Worm (Caenorhabditis elegans) whole organism, L3 larva: Measurements from ENCODE around the gene coel-1.

ENCODE experiments used
- R02D3.7 ChIP-seq: fragments of 150-350 bp; optimal IDR thresholded peaks from 2 replicates; lab custom pipeline; 2014; ENCODE audit warnings: missing biosample characterization, missing genetic modification characterization
- ZK546.5 ChIP-seq: sonication (generic microtip); optimal IDR thresholded peaks from 2 replicates; lab custom pipeline; 2017; ENCODE audit warnings: missing biosample characterization, missing genetic modification characterization
- aly-2 ChIP-seq: fragments of 150-350 bp; optimal IDR thresholded peaks from 2 replicates; lab custom pipeline; 2014; ENCODE audit warnings: missing biosample characterization, missing genetic modification characterization
- ama-1 ChIP-seq: fragments of 150-350 bp; optimal IDR thresholded peaks from 2 replicates; lab custom pipeline; 2018
- ceh-16 ChIP-seq: sonication (generic microtip); optimal IDR thresholded peaks from 2 replicates; lab custom pipeline; 2017; ENCODE audit warnings: missing biosample characterization, missing genetic modification characterization
- ceh-28 ChIP-seq: fragments of 150-350 bp; optimal IDR thresholded peaks from 2 replicates; lab custom pipeline; 2014; ENCODE audit warnings: missing biosample characterization, missing genetic modification reagents, missing genetic modification characterization
- ceh-82 ChIP-seq: fragments of 150-350 bp; optimal IDR thresholded peaks from 2 replicates; lab custom pipeline; 2014; ENCODE audit warnings: missing biosample characterization, missing genetic modification characterization
- ceh-9 ChIP-seq: sonication (generic microtip); optimal IDR thresholded peaks from 2 replicates; lab custom pipeline; 2018; ENCODE audit warnings: missing biosample characterization, missing genetic modification characterization
- daf-12 ChIP-seq: fragments of 150-350 bp; optimal IDR thresholded peaks from 2 replicates; lab custom pipeline; 2014; ENCODE audit warnings: missing biosample characterization, missing genetic modification reagents, missing genetic modification characterization
- egl-27 ChIP-seq: sonication (generic microtip); optimal IDR thresholded peaks from 4 replicates; lab custom pipeline; 2017; ENCODE audit warnings: missing biosample characterization, missing genetic modification reagents, missing genetic modification characterization
- elt-1 ChIP-seq: fragments of 150-350 bp; optimal IDR thresholded peaks from 2 replicates; lab custom pipeline; 2014; ENCODE audit warnings: missing biosample characterization, missing genetic modification characterization
- elt-2 ChIP-seq: sonication (generic microtip); optimal IDR thresholded peaks from 2 replicates; lab custom pipeline; 2016; ENCODE audit warnings: missing genetic modification reagents, mild to moderate bottlenecking, missing genetic modification characterization, missing compliant biosample characterization
- elt-3 ChIP-seq, 3 experiments: fragments of 150-350 bp in 1 of 3; sonication (generic microtip) in 2 of 3; optimal IDR thresholded peaks; 2 replicates in 2 of 3; 4 replicates in 1 of 3; lab custom pipeline; 2014 to 2017; ENCODE audit warnings: missing biosample characterization in 3 of 3, missing genetic modification characterization in 3 of 3
- fkh-10 ChIP-seq: sonication (generic microtip); optimal IDR thresholded peaks from 2 replicates; lab custom pipeline; 2017; ENCODE audit warnings: missing biosample characterization, missing genetic modification reagents, missing genetic modification characterization
- fkh-2 ChIP-seq: fragments of 150-350 bp; optimal IDR thresholded peaks from 2 replicates; lab custom pipeline; 2014; ENCODE audit warnings: missing biosample characterization, missing genetic modification reagents, missing genetic modification characterization
- fos-1 ChIP-seq: fragments of 150-350 bp; optimal IDR thresholded peaks from 2 replicates; lab custom pipeline; 2014; ENCODE audit warnings: missing biosample characterization, missing genetic modification characterization
- hmg-11 ChIP-seq: sonication (generic microtip); optimal IDR thresholded peaks from 2 replicates; lab custom pipeline; 2016; ENCODE audit warnings: missing genetic modification characterization, missing compliant biosample characterization
- jun-1 ChIP-seq: fragments of 150-350 bp; optimal IDR thresholded peaks from 2 replicates; lab custom pipeline; 2014; ENCODE audit warnings: missing biosample characterization, missing genetic modification reagents, missing genetic modification characterization
- lin-15B ChIP-seq: fragments of 150-350 bp; optimal IDR thresholded peaks from 2 replicates; lab custom pipeline; 2014; ENCODE audit warnings: missing biosample characterization, missing genetic modification characterization
- lin-39 ChIP-seq: fragments of 150-350 bp; optimal IDR thresholded peaks from 2 replicates; lab custom pipeline; 2018; ENCODE audit warnings: missing biosample characterization, missing genetic modification reagents, missing genetic modification characterization
- lsy-12 ChIP-seq: sonication (generic microtip); optimal IDR thresholded peaks from 2 replicates; lab custom pipeline; 2016; ENCODE audit warnings: mild to moderate bottlenecking, missing genetic modification characterization, missing compliant biosample characterization
- mdl-1 ChIP-seq: fragments of 150-350 bp; optimal IDR thresholded peaks from 2 replicates; lab custom pipeline; 2014; ENCODE audit warnings: missing biosample characterization, missing genetic modification characterization
- mml-1 ChIP-seq: fragments of 150-350 bp; sonication (generic microtip); optimal IDR thresholded peaks from 3 replicates; lab custom pipeline; 2014; ENCODE audit warnings: missing biosample characterization, missing genetic modification characterization
- nfya-1 ChIP-seq: sonication (generic microtip); optimal IDR thresholded peaks from 2 replicates; lab custom pipeline; 2017; ENCODE audit warnings: missing genetic modification characterization, mild to moderate bottlenecking, missing compliant biosample characterization, antibody characterized with exemption, moderate library complexity; ENCODE audit not compliant: insufficient read depth
- nhr-11 ChIP-seq: fragments of 150-350 bp; optimal IDR thresholded peaks from 2 replicates; lab custom pipeline; 2014; ENCODE audit warnings: missing biosample characterization, missing genetic modification characterization
- nhr-23 ChIP-seq: fragments of 150-350 bp; optimal IDR thresholded peaks from 2 replicates; lab custom pipeline; 2014; ENCODE audit warnings: missing biosample characterization, missing genetic modification reagents, missing genetic modification characterization
- nhr-237 ChIP-seq: fragments of 150-350 bp; optimal IDR thresholded peaks from 2 replicates; lab custom pipeline; 2014; ENCODE audit warnings: missing biosample characterization, missing genetic modification characterization
- nhr-28 ChIP-seq: fragments of 150-350 bp; optimal IDR thresholded peaks from 2 replicates; lab custom pipeline; 2014; ENCODE audit warnings: missing biosample characterization, missing genetic modification characterization
- nhr-43 ChIP-seq: sonication (generic microtip); optimal IDR thresholded peaks from 2 replicates; lab custom pipeline; 2016; ENCODE audit warnings: mild to moderate bottlenecking, missing genetic modification characterization, missing compliant biosample characterization; ENCODE audit not compliant: poor library complexity, severe bottlenecking
- nhr-67 ChIP-seq: fragments of 150-350 bp; optimal IDR thresholded peaks from 2 replicates; lab custom pipeline; 2014; ENCODE audit warnings: missing biosample characterization, missing genetic modification characterization
- nhr-76 ChIP-seq: fragments of 150-350 bp; sonication (generic microtip); optimal IDR thresholded peaks from 5 replicates; lab custom pipeline; 2014; ENCODE audit warnings: missing biosample characterization, missing genetic modification characterization
- nhr-77 ChIP-seq: fragments of 150-350 bp; optimal IDR thresholded peaks from 2 replicates; lab custom pipeline; 2014; ENCODE audit warnings: missing biosample characterization, missing genetic modification characterization
- pha-4 ChIP-seq: fragments of 150-350 bp; optimal IDR thresholded peaks from 2 replicates; lab custom pipeline; 2014; ENCODE audit warnings: missing biosample characterization, missing genetic modification reagents, missing genetic modification characterization
- pqm-1 ChIP-seq: fragments of 150-350 bp; optimal IDR thresholded peaks from 2 replicates; lab custom pipeline; 2017; ENCODE audit warnings: missing biosample characterization, missing genetic modification characterization, inconsistent platforms
- sea-2 ChIP-seq: fragments of 150-350 bp; sonication (generic microtip); optimal IDR thresholded peaks from 4 replicates; lab custom pipeline; 2014; ENCODE audit warnings: missing biosample characterization, missing genetic modification reagents, missing genetic modification characterization
- skn-1 ChIP-seq: fragments of 150-350 bp; optimal IDR thresholded peaks from 2 replicates; lab custom pipeline; 2014; ENCODE audit warnings: missing biosample characterization, missing genetic modification characterization
- snpc-4 ChIP-seq: fragments of 150-350 bp; optimal IDR thresholded peaks from 2 replicates; lab custom pipeline; 2014; ENCODE audit warnings: missing biosample characterization, missing genetic modification characterization
- tbx-2 ChIP-seq: sonication (generic microtip); optimal IDR thresholded peaks from 2 replicates; lab custom pipeline; 2016; ENCODE audit warnings: mild to moderate bottlenecking, missing genetic modification characterization, missing compliant biosample characterization
- unc-39 ChIP-seq: sonication (generic microtip); optimal IDR thresholded peaks from 4 replicates; lab custom pipeline; 2017; ENCODE audit warnings: missing biosample characterization, missing genetic modification characterization
- unc-62 ChIP-seq: fragments of 150-350 bp; sonication (generic microtip); optimal IDR thresholded peaks from 4 replicates; lab custom pipeline; 2014; ENCODE audit warnings: missing biosample characterization, missing genetic modification reagents, missing genetic modification characterization
- zag-1 ChIP-seq: fragments of 150-350 bp; optimal IDR thresholded peaks from 2 replicates; lab custom pipeline; 2014; ENCODE audit warnings: missing biosample characterization, missing genetic modification characterization
- ztf-11 ChIP-seq: fragments of 150-350 bp; optimal IDR thresholded peaks from 2 replicates; lab custom pipeline; 2014; ENCODE audit warnings: missing biosample characterization, missing genetic modification characterization
- ztf-4 ChIP-seq: fragments of 150-350 bp; optimal IDR thresholded peaks from 2 replicates; lab custom pipeline; 2014; ENCODE audit warnings: missing biosample characterization, missing genetic modification characterization

coel-1 gene

DNA sequence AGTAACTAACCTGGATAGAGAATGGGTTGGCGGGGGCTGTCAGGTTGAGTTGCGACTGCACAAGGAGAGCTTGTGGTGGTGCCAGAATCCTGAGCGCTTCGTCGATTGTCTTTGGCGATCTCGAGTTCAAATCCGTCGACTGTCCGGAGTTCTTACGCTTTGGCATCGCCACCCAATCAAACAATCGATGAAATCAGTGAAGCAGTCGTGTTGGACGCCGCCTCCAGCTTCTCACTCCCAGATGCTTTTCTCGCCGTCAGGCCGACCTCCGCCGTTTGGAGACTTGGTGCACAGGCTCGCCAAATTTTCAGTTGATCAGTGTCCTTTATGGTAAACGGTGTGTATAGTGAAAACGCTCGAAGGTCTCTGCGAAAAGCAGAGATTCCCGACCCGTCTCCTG lies 48.6 kb upstream of the coel-1 start, which contains the start of the genes F20B6.10 and hpk-1:
Gene F20B6.10, minus strand, starts transcription at position 303 of the 400 bp plus-strand sequence.
Gene hpk-1, minus strand, starts transcription at position 397 of the 400 bp plus-strand sequence.
- no peak for TF ChIP-seq fkh-10 (GFP tag; lab: Kevin White, UChicago)
- no peak for TF ChIP-seq nhr-77

DNA sequence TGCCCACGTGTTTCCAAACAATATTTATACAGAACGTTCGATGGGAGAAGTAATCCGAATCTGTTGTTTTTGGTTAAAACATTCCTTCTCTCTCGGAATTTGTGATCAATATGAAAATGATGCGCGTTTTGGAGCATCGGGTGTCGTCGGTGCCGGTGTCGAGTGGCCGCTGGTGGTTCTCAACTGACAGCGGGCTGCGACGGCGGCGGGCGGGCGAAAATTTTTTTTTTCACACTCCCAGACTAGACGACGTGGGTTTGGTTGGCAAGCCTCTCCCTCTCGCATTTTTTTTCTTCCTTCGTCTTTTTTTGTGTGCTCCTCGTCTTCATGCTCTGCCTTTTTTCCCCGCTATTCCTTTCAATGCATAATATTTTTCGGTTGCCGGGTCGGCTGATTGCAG lies 47.3 kb upstream of the coel-1 start, which contains the start of gene W01H2.2:
Gene W01H2.2, minus strand, starts transcription at position 285 of the 400 bp plus-strand sequence.
- no peak for TF ChIP-seq unc-62
- TF ChIP-seq hmg-11 (tag; lab: Kevin White, UChicago), result peak; percentile 41
- TF ChIP-seq nhr-11 (tag; lab: Kevin White, UChicago), result no peak
- no peak for TF ChIP-seq mdl-1
- TF ChIP-seq tbx-2 (tag; lab: Kevin White, UChicago), result no peak
- TF ChIP-seq nhr-23 (tag; lab: Kevin White, UChicago), result no peak

DNA sequence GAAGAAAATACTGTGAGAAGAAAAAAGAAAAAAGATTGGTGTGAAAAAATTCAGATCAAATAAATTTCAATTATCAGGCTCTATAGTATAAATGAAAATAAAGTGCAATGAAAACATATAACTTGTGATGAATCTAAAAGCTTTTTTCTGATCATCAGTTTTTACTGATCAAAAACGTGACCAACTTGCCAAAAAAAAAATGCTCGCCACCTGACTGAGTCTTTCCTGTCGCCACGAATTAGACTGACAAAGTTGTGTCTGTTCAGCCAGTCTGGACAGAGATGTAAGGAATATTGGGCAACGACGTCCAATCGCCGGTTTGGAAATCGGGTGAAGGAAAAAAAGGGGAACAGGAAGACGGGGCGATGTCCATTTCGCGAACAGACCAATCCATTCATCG lies 46.0 kb upstream of the coel-1 start:
- no peak for TF ChIP-seq nhr-77
- no peak for TF ChIP-seq ztf-11 (tag; lab: Kevin White, UChicago)
- no peak for TF ChIP-seq aly-2
- TF ChIP-seq nfya-1 (tag; lab: Kevin White, UChicago), result peak; percentile 20
- TF ChIP-seq, all 47 proteins: peak for 1

DNA sequence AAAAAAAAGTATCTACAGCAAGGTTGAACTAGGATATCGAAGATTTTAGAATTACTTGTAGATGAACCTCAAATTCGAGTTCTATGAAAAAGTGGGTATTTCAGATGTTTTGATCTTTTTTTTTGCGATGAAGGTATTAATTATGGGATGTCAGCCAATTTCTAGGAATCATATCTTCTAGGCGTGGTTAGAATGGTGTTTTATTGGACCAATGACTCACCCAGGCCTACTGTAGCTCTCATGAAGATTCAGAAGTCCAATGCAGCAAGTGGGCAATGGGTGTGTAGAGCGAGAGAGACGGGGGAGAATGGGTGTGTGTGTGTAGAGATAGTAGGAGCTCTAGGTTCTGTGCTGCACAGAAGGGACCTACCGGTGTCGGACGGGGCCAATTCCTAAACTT lies 43.3 kb upstream of the coel-1 start:
- TF ChIP-seq lin-15B (peak; percentile 23), nhr-76 (tag; lab: Kevin White, UChicago) (no peak), nfya-1 (tag; lab: Kevin White, UChicago) (peak; percentile 94)
- TF ChIP-seq, all 47 proteins: peak for 2

DNA sequence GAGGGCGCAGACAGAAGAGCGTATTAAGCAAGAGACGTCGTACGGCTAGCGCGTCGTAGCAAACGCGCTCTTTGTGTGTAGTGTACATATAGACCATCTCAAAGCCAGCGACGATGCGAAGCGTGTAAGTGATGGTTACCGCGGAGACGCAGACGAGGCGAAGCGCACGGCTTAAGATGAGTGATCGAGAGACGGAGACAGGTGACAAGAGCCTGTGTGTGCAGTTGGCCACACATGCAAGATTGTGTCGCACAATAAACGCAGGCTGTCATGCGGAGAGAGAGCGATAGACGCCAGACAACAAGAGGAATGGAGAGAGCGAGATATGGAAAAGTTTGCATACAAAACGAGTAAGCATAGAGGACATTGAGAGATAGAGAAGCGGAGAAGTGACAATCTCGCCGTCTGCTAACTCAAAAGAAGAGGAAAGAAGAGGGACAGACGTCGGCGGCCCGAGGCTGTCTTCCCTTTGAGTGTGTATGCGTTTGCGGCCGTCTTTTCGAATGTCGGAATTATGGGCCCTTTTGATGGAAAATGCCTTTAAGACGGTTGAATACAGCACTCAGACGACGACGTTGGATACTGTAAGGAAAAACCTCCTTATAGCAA lies 42.6 kb upstream of the coel-1 start:
- TF ChIP-seq lin-15B (no peak), elt-3 (tag; optimal IDR thresholded peaks at IDR 0.05; lab: Kevin White, UChicago) (no peak), mdl-1 (peak; percentile 47), sea-2 (GFP tag; lab: Kevin White, UChicago) (no peak), lin-39 (no peak), elt-2 (tag; lab: Kevin White, UChicago) (peak; percentile 66), skn-1 (no peak), ztf-11 (tag; lab: Kevin White, UChicago) (no peak), R02D3.7 (tag; lab: Kevin White, UChicago) (peak; percentile 51), nhr-76 (tag; lab: Kevin White, UChicago) (no peak), pha-4 (tag; lab: Kevin White, UChicago) (no peak), ceh-28 (tag; lab: Kevin White, UChicago) (peak; percentile 73), nhr-11 (tag; lab: Kevin White, UChicago) (no peak), ZK546.5 (tag; lab: Kevin White, UChicago) (no peak), zag-1 (peak; percentile 78), nhr-237 (tag; lab: Kevin White, UChicago) (no peak), fkh-10 (GFP tag; lab: Kevin White, UChicago) (no peak), jun-1 (tag; lab: Kevin White, UChicago) (peak; percentile 64), nhr-67 (tag; lab: Kevin White, UChicago) (no peak), ceh-9 (tag; lab: Kevin White, UChicago) (no peak), nhr-28 (no peak), fkh-2 (tag; lab: Kevin White, UChicago) (no peak), nfya-1 (tag; lab: Kevin White, UChicago) (peak; percentile 75), ama-1 (lab: Kevin White, UChicago) (peak; percentile 62), unc-39 (no peak), ceh-82 (tag; lab: Kevin White, UChicago) (peak; percentile 54), nhr-23 (tag; lab: Kevin White, UChicago) (peak; percentile 80), aly-2 (peak; percentile 54), nhr-77 (no peak), tbx-2 (tag; lab: Kevin White, UChicago) (peak; percentile 82), nhr-43 (tag; lab: Kevin White, UChicago) (peak; percentile 70), egl-27 (tag; lab: Kevin White, UChicago) (no peak), ceh-16 (tag; lab: Kevin White, UChicago) (no peak), lsy-12 (peak; percentile 85), elt-1 (peak; percentile 32), fos-1 (no peak), ztf-4 (tag; lab: Kevin White, UChicago) (no peak), pqm-1 (tag; lab: Kevin White, UChicago) (peak; percentile 5), snpc-4 (tag; lab: Kevin White, UChicago) (peak; percentile 51), mml-1 (no peak), daf-12 (tag; lab: Kevin White, UChicago) (no peak), hmg-11 (tag; lab: Kevin White, UChicago) (peak; percentile 97)
